Worm (Caenorhabditis elegans) whole organism, young adult: ENCODE data around the gene egl-15.

ENCODE experiments used
- B0019.2 ChIP-seq: fragments of 200-800 bp; sonication (Bioruptor generic); conservative IDR thresholded peaks from 2 replicates; pipeline ENCODE4 v1.3.6; 2022; ENCODE audit warnings: missing genetic modification reagents, missing genetic modification characterization, missing compliant biosample characterization
- C06A6.2 ChIP-seq: fragments of 200-800 bp; sonication (Bioruptor generic); conservative IDR thresholded peaks from 2 replicates; pipeline ENCODE4 v1.3.6; 2022; ENCODE audit warnings: missing genetic modification characterization, missing compliant biosample characterization
- F39B2.1 ChIP-seq: fragments of 200-800 bp; sonication (Bioruptor generic); IDR thresholded peaks from 2 replicates; pipeline ENCODE4 v1.3.6; 2022; ENCODE audit warnings: missing genetic modification reagents, missing genetic modification characterization, missing compliant biosample characterization
- F57C9.4 ChIP-seq: sonication (generic microtip); optimal IDR thresholded peaks from 2 replicates; lab custom pipeline; 2017; ENCODE audit warnings: mild to moderate bottlenecking, missing genetic modification characterization, missing compliant biosample characterization
- K12H6.12 ChIP-seq: fragments of 200-800 bp; sonication (Bioruptor generic); optimal IDR thresholded peaks from 2 replicates; lab custom pipeline; 2018; ENCODE audit warnings: mild to moderate bottlenecking, missing genetic modification characterization, missing compliant biosample characterization
- T07F8.4 ChIP-seq: sonication (generic microtip); optimal IDR thresholded peaks from 2 replicates; lab custom pipeline; 2016; ENCODE audit warnings: mild to moderate bottlenecking, missing genetic modification characterization, moderate library complexity, missing compliant biosample characterization
- Y53F4B.3 ChIP-seq: fragments of 200-800 bp; sonication (Bioruptor generic); IDR thresholded peaks from 2 replicates; pipeline ENCODE4 v1.3.6; 2022; ENCODE audit warnings: missing genetic modification reagents, missing genetic modification characterization, missing compliant biosample characterization
- Y53G8AR.9 ChIP-seq: fragments of 200-800 bp; sonication (Bioruptor generic); conservative IDR thresholded peaks from 2 replicates; pipeline ENCODE4 v1.3.6; 2022; ENCODE audit warnings: missing genetic modification reagents, missing genetic modification characterization, missing compliant biosample characterization
- akir-1 ChIP-seq: fragments of 200-800 bp; sonication (Bioruptor generic); optimal IDR thresholded peaks from 2 replicates; lab custom pipeline; 2018; ENCODE audit warnings: mild to moderate bottlenecking, missing genetic modification characterization, moderate library complexity, missing compliant biosample characterization
- ccch-3 ChIP-seq: fragments of 200-800 bp; sonication (Bioruptor generic); optimal IDR thresholded peaks from 2 replicates; lab custom pipeline; 2018; ENCODE audit warnings: mild to moderate bottlenecking, missing genetic modification characterization, missing compliant biosample characterization
- cebp-1 ChIP-seq, 2 experiments: fragments of 200-800 bp in 1 of 2; sonication (Bioruptor generic) in 1 of 2; sonication (generic microtip) in 1 of 2; IDR thresholded peaks in 1 of 2; optimal IDR thresholded peaks in 1 of 2; 2 replicates each; pipeline versions ENCODE4 v1.3.6 to Lab custom; 2017 to 2022; ENCODE audit warnings: missing compliant biosample characterization in 2 of 2, missing genetic modification characterization in 2 of 2, mild to moderate bottlenecking in 1 of 2, missing genetic modification reagents in 1 of 2, moderate library complexity in 1 of 2
- cebp-2 ChIP-seq: fragments of 200-800 bp; sonication (Bioruptor generic); IDR thresholded peaks from 2 replicates; pipeline ENCODE4 v1.3.6; 2022; ENCODE audit warnings: missing genetic modification characterization, missing compliant biosample characterization
- efl-1 ChIP-seq: fragments of 150-350 bp; optimal IDR thresholded peaks from 2 replicates; lab custom pipeline; 2014; ENCODE audit warnings: missing biosample characterization, missing genetic modification reagents, missing genetic modification characterization
- him-1 ChIP-seq: sonication (generic microtip); optimal IDR thresholded peaks from 2 replicates; lab custom pipeline; 2016; ENCODE audit warnings: missing genotype, missing genetic modification reagents, missing genetic modification characterization, missing compliant biosample characterization
- hmg-1.2 ChIP-seq: fragments of 200-800 bp; sonication (Bioruptor generic); IDR thresholded peaks from 2 replicates; pipeline ENCODE4 v1.3.6; 2022; ENCODE audit warnings: missing genetic modification reagents, missing genetic modification characterization, missing compliant biosample characterization
- hrde-1 ChIP-seq: sonication (generic microtip); optimal IDR thresholded peaks from 2 replicates; lab custom pipeline; 2016; ENCODE audit warnings: missing genetic modification characterization, mild to moderate bottlenecking, missing compliant biosample characterization, moderate library complexity, missing genotype, missing genetic modification reagents, borderline replicate concordance
- hsf-1 ChIP-seq: fragments of 200-800 bp; sonication (Bioruptor generic); IDR thresholded peaks from 2 replicates; pipeline ENCODE4 v1.3.6; 2022; ENCODE audit warnings: missing genetic modification reagents, missing genetic modification characterization, missing compliant biosample characterization
- let-526 ChIP-seq: fragments of 200-800 bp; sonication (Bioruptor generic); IDR thresholded peaks from 2 replicates; pipeline ENCODE4 v1.3.6; 2022; ENCODE audit warnings: missing genetic modification reagents, missing genetic modification characterization, missing compliant biosample characterization
- let-607 ChIP-seq, 2 experiments: fragments of 200-800 bp in 1 of 2; sonication (Bioruptor generic) in 1 of 2; sonication (generic microtip) in 1 of 2; optimal IDR thresholded peaks; 2 replicates each; lab custom pipeline; 2016 to 2018; ENCODE audit warnings: mild to moderate bottlenecking in 2 of 2, missing compliant biosample characterization in 2 of 2, missing genetic modification characterization in 2 of 2, moderate library complexity in 2 of 2, missing genotype in 1 of 2
- lin-26 ChIP-seq: fragments of 200-800 bp; sonication (Bioruptor generic); IDR thresholded peaks from 2 replicates; pipeline ENCODE4 v1.3.6; 2022; ENCODE audit warnings: missing genetic modification reagents, missing genetic modification characterization, missing compliant biosample characterization
- lsl-1 ChIP-seq: fragments of 200-800 bp; sonication (Bioruptor generic); optimal IDR thresholded peaks from 2 replicates; lab custom pipeline; 2018; ENCODE audit warnings: mild to moderate bottlenecking, missing genetic modification characterization, moderate library complexity, missing compliant biosample characterization
- madf-6 ChIP-seq: fragments of 200-800 bp; sonication (Bioruptor generic); IDR thresholded peaks from 2 replicates; pipeline ENCODE4 v1.3.6; 2022; ENCODE audit warnings: missing genetic modification reagents, missing genetic modification characterization, missing compliant biosample characterization
- madf-8 ChIP-seq: fragments of 200-800 bp; sonication (Bioruptor generic); conservative IDR thresholded peaks from 2 replicates; pipeline ENCODE4 v1.3.6; 2022; ENCODE audit warnings: missing genetic modification reagents, missing genetic modification characterization, missing compliant biosample characterization
- nhr-120 ChIP-seq: fragments of 200-800 bp; sonication (Bioruptor generic); IDR thresholded peaks from 2 replicates; pipeline ENCODE4 v1.3.6; 2022; ENCODE audit warnings: missing genetic modification characterization, missing compliant biosample characterization
- nhr-80 ChIP-seq: sonication (generic microtip); optimal IDR thresholded peaks from 2 replicates; lab custom pipeline; 2016; ENCODE audit warnings: missing genetic modification characterization, missing compliant biosample characterization
- pbrm-1 ChIP-seq: fragments of 200-800 bp; sonication (Bioruptor generic); IDR thresholded peaks from 2 replicates; pipeline ENCODE4 v1.3.6; 2022; ENCODE audit warnings: missing genetic modification reagents, missing genetic modification characterization, missing compliant biosample characterization
- sptf-2 ChIP-seq: fragments of 200-800 bp; sonication (Bioruptor generic); optimal IDR thresholded peaks from 2 replicates; lab custom pipeline; 2018; ENCODE audit warnings: mild to moderate bottlenecking, missing genetic modification characterization, missing compliant biosample characterization
- tbp1 ChIP-seq: fragments of 200-800 bp; sonication (Bioruptor generic); optimal IDR thresholded peaks from 2 replicates; lab custom pipeline; 2018; ENCODE audit warnings: mild to moderate bottlenecking, missing genetic modification characterization, missing compliant biosample characterization
- tlf-1 ChIP-seq: fragments of 200-800 bp; sonication (Bioruptor generic); optimal IDR thresholded peaks from 2 replicates; lab custom pipeline; 2018; ENCODE audit warnings: mild to moderate bottlenecking, missing genetic modification characterization, missing compliant biosample characterization
- unc-130 ChIP-seq: sonication (generic microtip); optimal IDR thresholded peaks from 2 replicates; lab custom pipeline; 2016; ENCODE audit warnings: missing genetic modification reagents, missing genetic modification characterization, missing compliant biosample characterization
- unc-62 ChIP-seq: fragments of 150-350 bp; optimal IDR thresholded peaks from 2 replicates; lab custom pipeline; 2014; ENCODE audit warnings: missing biosample characterization, missing genetic modification reagents, missing genetic modification characterization
- zfh-2 ChIP-seq: fragments of 200-800 bp; sonication (Bioruptor generic); conservative IDR thresholded peaks from 2 replicates; pipeline ENCODE4 v1.3.6; 2022; ENCODE audit warnings: missing genetic modification reagents, missing genetic modification characterization, missing compliant biosample characterization
- ztf-18 ChIP-seq: sonication (generic microtip); optimal IDR thresholded peaks from 2 replicates; lab custom pipeline; 2016; ENCODE audit warnings: missing genotype, mild to moderate bottlenecking, missing genetic modification characterization, missing compliant biosample characterization
- ztf-6 ChIP-seq: fragments of 200-800 bp; sonication (Bioruptor generic); IDR thresholded peaks from 2 replicates; pipeline ENCODE4 v1.3.6; 2022; ENCODE audit warnings: missing genetic modification reagents, missing genetic modification characterization, missing compliant biosample characterization

Gene egl-15

ce11 chrX:10990855-10991176 lies 25.4 kb upstream of the egl-15 start:
- no peak for TF ChIP-seq T07F8.4 (tag; lab: Kevin White, UChicago)
- no peak for TF ChIP-seq K12H6.12 (tag; lab: Kevin White, UChicago)
- no peak for TF ChIP-seq B0019.2 (GFP tag; lab: Robert Waterston, UW)
- TF ChIP-seq let-607 (tag; optimal IDR thresholded peaks at IDR 0.05; lab: Kevin White, UChicago): no peak
- no peak for TF ChIP-seq efl-1 (GFP tag; lab: Kevin White, UChicago)
- no peak for TF ChIP-seq ccch-3 (GFP tag; lab: Kevin White, UChicago)
- no peak for TF ChIP-seq unc-130 (GFP tag; lab: Kevin White, UChicago)
- no peak for TF ChIP-seq zfh-2
- TF ChIP-seq ztf-6 (GFP tag; lab: Robert Waterston, UW): no peak
- no peak for TF ChIP-seq hrde-1
- TF ChIP-seq let-526 (GFP tag; lab: Robert Waterston, UW): no peak
- no peak for TF ChIP-seq madf-6 (GFP tag; lab: Robert Waterston, UW)
- TF ChIP-seq F57C9.4 (tag; lab: Kevin White, UChicago): no peak
- TF ChIP-seq tbp1 (GFP tag; lab: Kevin White, UChicago): no peak
- no peak for TF ChIP-seq nhr-120 (GFP tag; lab: Robert Waterston, UW)
- no peak for TF ChIP-seq sptf-2 (GFP tag; lab: Kevin White, UChicago)
- no peak for TF ChIP-seq Y53F4B.3
- no peak for TF ChIP-seq pbrm-1 (GFP tag; lab: Robert Waterston, UW)
- no peak for TF ChIP-seq hsf-1 (GFP tag; lab: Robert Waterston, UW)
- TF ChIP-seq madf-8: no peak
- TF ChIP-seq, all 124 proteins: peak for 0

DNA sequence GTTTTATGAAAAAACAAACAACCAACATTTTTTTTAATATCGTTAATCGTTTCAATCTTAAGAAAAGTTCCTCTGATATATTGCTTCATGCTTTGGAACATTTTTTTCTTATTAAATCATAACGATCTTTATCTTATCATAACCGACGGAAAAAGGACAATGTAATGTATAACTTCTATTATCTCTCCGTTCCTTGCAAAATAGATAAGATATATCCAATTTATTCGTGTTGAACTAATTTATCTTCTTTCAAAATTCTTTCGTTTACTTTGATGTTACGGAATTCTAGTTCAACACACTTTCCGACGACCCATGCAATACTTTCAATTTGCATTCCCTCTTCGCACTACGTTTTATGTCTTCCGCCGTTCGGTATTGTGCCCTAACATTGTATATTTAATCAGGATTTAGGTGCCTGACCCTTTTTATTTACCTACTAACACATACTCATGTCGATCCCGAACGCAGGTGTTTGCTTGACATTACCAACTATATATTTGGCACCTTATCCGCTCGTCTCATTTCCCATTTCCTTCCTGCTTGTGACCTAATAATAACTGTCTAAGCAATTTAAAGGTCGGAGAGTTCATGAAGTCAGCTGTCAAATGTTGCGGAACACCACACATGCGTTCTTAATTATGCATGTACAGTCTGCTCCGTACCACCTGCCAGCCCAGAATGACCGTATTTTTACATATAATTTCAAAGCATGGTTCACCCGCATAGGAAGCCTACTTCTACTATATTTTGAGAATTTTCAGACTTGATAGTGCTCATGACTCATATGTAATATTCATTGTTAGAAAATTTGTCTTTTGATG lies 24.6 kb upstream of the egl-15 start:
- no peak for TF ChIP-seq lsl-1 (GFP tag; lab: Kevin White, UChicago)
- TF ChIP-seq nhr-80: no peak
- no peak for TF ChIP-seq tlf-1
- no peak for TF ChIP-seq ztf-18 (tag; lab: Kevin White, UChicago)
- no peak for TF ChIP-seq cebp-1 (GFP tag; IDR thresholded peaks at IDR 0.05; lab: Robert Waterston, UW)
- TF ChIP-seq cebp-1 (tag; optimal IDR thresholded peaks at IDR 0.05; lab: Kevin White, UChicago): no peak
- TF ChIP-seq unc-62 (GFP tag; lab: Kevin White, UChicago): no peak
- TF ChIP-seq cebp-2: no peak
- TF ChIP-seq him-1 (tag; lab: Kevin White, UChicago): no peak
- TF ChIP-seq C06A6.2: no peak
- no peak for TF ChIP-seq hsf-1 (GFP tag; lab: Robert Waterston, UW)
- TF ChIP-seq tbp1 (GFP tag; lab: Kevin White, UChicago): no peak

ce11 chrX:10992177-10992576 lies 24.0 kb upstream of the egl-15 start, which contains the start of gene ver-3:
Gene ver-3, plus strand, starts transcription at chrX:10992477.
- TF ChIP-seq Y53G8AR.9 (no peak), lin-26 (GFP tag; lab: Robert Waterston, UW) (peak; percentile 10; the same call in 1 of the 2 replicates)

- no peak for TF ChIP-seq akir-1 (GFP tag; lab: Kevin White, UChicago)
- no peak for TF ChIP-seq hmg-1.2 (GFP tag; lab: Robert Waterston, UW)
- no peak for TF ChIP-seq madf-6 (GFP tag; lab: Robert Waterston, UW)
- TF ChIP-seq hsf-1 (GFP tag; lab: Robert Waterston, UW): no peak
- TF ChIP-seq ztf-18 (tag; lab: Kevin White, UChicago): no peak
- no peak for TF ChIP-seq F39B2.1 (GFP tag; lab: Robert Waterston, UW)
Observed at ce11 chrX:10999176-10999575, 17.0 kb upstream of the egl-15 start, which contains the start of gene F59F3.6. Gene F59F3.6, minus strand, starts transcription at chrX:10999276.
